Worm (Caenorhabditis elegans) whole organism, midembryonic: Measurements from ENCODE around the gene F17C11.26.

ENCODE experiments used
- T22C8.4 ChIP-seq: fragments of 200-800 bp; sonication (Bioruptor generic); IDR thresholded peaks from 2 replicates; pipeline ENCODE4 v1.3.6; 2022; ENCODE audit warnings: missing genetic modification characterization, missing compliant biosample characterization
- cog-1 ChIP-seq: sonication (generic microtip); optimal IDR thresholded peaks from 2 replicates; lab custom pipeline; 2016; ENCODE audit warnings: missing genetic modification characterization, missing compliant biosample characterization
- flt-1 ChIP-seq: fragments of 200-800 bp; sonication (Bioruptor generic); IDR thresholded peaks from 2 replicates; pipeline ENCODE4 v1.3.6; 2022; ENCODE audit warnings: missing genetic modification characterization, missing compliant biosample characterization
- klf-2 ChIP-seq: fragments of 200-800 bp; sonication (Bioruptor generic); conservative IDR thresholded peaks from 2 replicates; pipeline ENCODE4 v1.3.6; 2022; ENCODE audit warnings: missing genetic modification reagents, missing genetic modification characterization, missing compliant biosample characterization
- med-1 ChIP-seq: sonication (generic microtip); optimal IDR thresholded peaks from 2 replicates; lab custom pipeline; 2017; ENCODE audit warnings: missing genetic modification characterization, mild to moderate bottlenecking, missing compliant biosample characterization, antibody characterized with exemption, missing genetic modification reagents; ENCODE audit not compliant: insufficient read depth
- ref-1 ChIP-seq: fragments of 200-800 bp; sonication (Bioruptor generic); conservative IDR thresholded peaks from 2 replicates; pipeline ENCODE4 v1.3.6; 2022; ENCODE audit warnings: missing genetic modification reagents, missing genetic modification characterization, missing compliant biosample characterization
- tab-1 ChIP-seq: fragments of 200-800 bp; sonication (Bioruptor generic); IDR thresholded peaks from 2 replicates; pipeline ENCODE4 v1.3.6; 2022; ENCODE audit warnings: missing genetic modification characterization, missing compliant biosample characterization
- ztf-23 ChIP-seq: fragments of 200-800 bp; sonication (Bioruptor generic); IDR thresholded peaks from 2 replicates; pipeline ENCODE4 v1.3.6; 2022; ENCODE audit warnings: missing genetic modification reagents, missing genetic modification characterization, missing compliant biosample characterization
- ztf-29 ChIP-seq: fragments of 200-800 bp; sonication (Bioruptor generic); IDR thresholded peaks from 2 replicates; pipeline ENCODE4 v1.3.6; 2022; ENCODE audit warnings: missing genetic modification reagents, missing genetic modification characterization, missing compliant biosample characterization

The F17C11.26 gene

ce11 chrV:10903748-10904147 lies 37.5 kb upstream of the F17C11.26 start, which contains the start of gene F32D8.15:
Gene F32D8.15 (plus strand): TSS chrV:10904048.
- no peak for TF ChIP-seq ref-1
- TF ChIP-seq med-1 (GFP tag; lab: Kevin White, UChicago): no peak
- TF ChIP-seq klf-2: no peak

DNA sequence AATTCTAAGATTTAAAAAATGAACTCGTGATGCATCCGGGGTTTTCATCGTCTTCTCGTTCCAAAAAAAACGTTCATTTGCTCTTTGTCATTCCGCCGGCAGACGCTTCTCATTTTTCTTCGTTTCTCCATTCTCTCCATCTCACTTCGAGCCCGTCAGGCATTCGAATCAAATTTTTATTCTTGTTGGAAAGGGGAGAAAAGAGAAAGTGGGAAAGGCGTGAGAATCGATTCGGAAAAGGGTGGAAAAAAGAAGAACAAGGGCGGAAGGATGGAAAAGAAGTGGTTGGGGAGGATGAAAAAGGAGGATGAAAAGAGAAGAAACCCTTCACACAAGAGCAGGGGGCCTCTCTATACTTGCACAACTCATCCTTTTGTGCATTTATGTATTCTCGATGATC lies 36.5 kb upstream of the F17C11.26 start:
- TF ChIP-seq klf-2: no peak
- TF ChIP-seq flt-1 (GFP tag; lab: Robert Waterston, UW): no peak
- no peak for TF ChIP-seq ztf-29 (GFP tag; lab: Robert Waterston, UW)
- TF ChIP-seq cog-1 (tag; lab: Kevin White, UChicago): no peak
- no peak for TF ChIP-seq tab-1 (GFP tag; lab: Robert Waterston, UW)
- no peak for TF ChIP-seq T22C8.4 (GFP tag; lab: Robert Waterston, UW)
- no peak for TF ChIP-seq ztf-23 (GFP tag; lab: Robert Waterston, UW)
- TF ChIP-seq med-1 (GFP tag; lab: Kevin White, UChicago): no peak
- TF ChIP-seq ref-1: no peak

ce11 chrV:10909071-10909470 lies 32.2 kb upstream of the F17C11.26 start, which contains the start of gene zzz-1:
Gene zzz-1 (minus strand): TSS chrV:10909171.
- no peak for TF ChIP-seq T22C8.4 (GFP tag; lab: Robert Waterston, UW)

DNA sequence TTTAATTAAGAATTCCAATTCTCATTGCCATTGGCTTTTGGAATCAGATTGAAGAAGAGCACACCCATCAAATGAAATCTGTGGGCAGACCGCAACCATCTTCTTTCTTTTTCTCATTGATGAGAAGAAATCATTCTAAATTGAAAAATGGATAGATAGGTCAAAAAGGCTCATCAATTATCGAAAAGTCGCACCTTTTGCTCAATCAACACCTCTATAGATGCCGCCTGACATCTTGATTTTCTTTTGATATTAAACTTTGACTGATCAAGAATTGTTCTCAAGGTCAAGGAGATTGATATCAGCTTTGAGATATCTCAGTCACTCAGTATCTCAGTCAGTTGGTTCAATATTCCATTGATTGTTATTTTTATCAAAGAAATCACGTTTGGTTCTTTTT lies 31.3 kb upstream of the F17C11.26 start:
- no peak for TF ChIP-seq cog-1 (tag; lab: Kevin White, UChicago)
- TF ChIP-seq klf-2: no peak
- no peak for TF ChIP-seq ztf-23 (GFP tag; lab: Robert Waterston, UW)
- TF ChIP-seq T22C8.4 (GFP tag; lab: Robert Waterston, UW): no peak
- no peak for TF ChIP-seq flt-1 (GFP tag; lab: Robert Waterston, UW)
- TF ChIP-seq med-1 (GFP tag; lab: Kevin White, UChicago): no peak
- TF ChIP-seq ref-1: no peak
- no peak for TF ChIP-seq tab-1 (GFP tag; lab: Robert Waterston, UW)
- TF ChIP-seq ztf-29 (GFP tag; lab: Robert Waterston, UW): no peak

DNA sequence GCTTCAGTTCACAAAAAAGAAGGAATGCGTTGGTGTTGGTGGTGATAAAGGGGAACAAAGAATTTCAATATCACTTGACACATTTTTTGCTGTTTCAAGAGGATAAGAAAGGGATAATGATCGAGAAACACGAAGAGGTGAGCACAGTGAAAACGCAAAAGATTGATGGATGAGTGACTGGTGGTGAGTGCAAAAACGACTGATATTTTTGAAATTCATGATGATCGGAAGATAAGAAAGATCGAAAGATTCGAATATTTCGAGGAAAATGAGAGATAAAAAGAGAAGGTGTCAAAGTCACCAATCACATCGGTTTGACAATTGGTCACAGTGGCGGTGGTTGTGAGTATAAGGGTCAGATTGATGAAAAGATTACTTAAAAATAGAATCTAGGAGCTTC lies 25.3 kb upstream of the F17C11.26 start:
- TF ChIP-seq flt-1 (GFP tag; lab: Robert Waterston, UW): no peak

ce11 chrV:10918373-10918772 lies 22.9 kb upstream of the F17C11.26 start, which contains the start of gene F58B4.2:
Gene F58B4.2 (minus strand): TSS chrV:10918473.
- TF ChIP-seq tab-1 (GFP tag; lab: Robert Waterston, UW): no peak
- TF ChIP-seq ztf-23 (GFP tag; lab: Robert Waterston, UW): no peak
- no peak for TF ChIP-seq klf-2
- TF ChIP-seq med-1 (GFP tag; lab: Kevin White, UChicago): no peak
- TF ChIP-seq flt-1 (GFP tag; lab: Robert Waterston, UW): no peak
- TF ChIP-seq cog-1 (tag; lab: Kevin White, UChicago): no peak
- no peak for TF ChIP-seq T22C8.4 (GFP tag; lab: Robert Waterston, UW)
- TF ChIP-seq ztf-29 (GFP tag; lab: Robert Waterston, UW): no peak

ce11 chrV:10921747-10922146 lies 19.5 kb upstream of the F17C11.26 start, which contains the start of gene nas-31:
Gene nas-31 (minus strand): TSS chrV:10921847.
- TF ChIP-seq cog-1 (tag; lab: Kevin White, UChicago) (no peak), T22C8.4 (GFP tag; lab: Robert Waterston, UW) (no peak), tab-1 (GFP tag; lab: Robert Waterston, UW) (no peak), med-1 (GFP tag; lab: Kevin White, UChicago) (no peak), flt-1 (GFP tag; lab: Robert Waterston, UW) (no peak), ref-1 (no peak), ztf-23 (GFP tag; lab: Robert Waterston, UW) (no peak), ztf-29 (GFP tag; lab: Robert Waterston, UW) (no peak), klf-2 (no peak)

DNA sequence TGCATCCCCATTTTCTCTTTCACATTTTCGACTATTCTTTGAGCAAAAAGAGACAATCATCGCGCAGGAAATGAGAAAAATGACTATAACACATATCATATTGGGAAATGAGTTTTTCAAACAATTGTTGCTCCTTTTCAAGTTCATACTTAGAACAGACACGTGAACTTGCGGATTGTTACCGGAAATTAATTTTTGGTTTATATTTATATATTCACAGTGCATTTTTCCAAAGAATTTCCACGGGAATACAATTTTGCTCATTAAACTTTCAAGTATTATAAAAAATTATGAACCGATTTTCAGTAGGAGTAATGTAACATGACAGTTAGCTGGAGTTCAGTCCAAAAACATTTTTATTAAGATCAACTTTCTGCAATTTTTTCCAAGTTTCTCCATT lies 18.0 kb upstream of the F17C11.26 start, which contains the start of gene F58B4.7:
Gene F58B4.7, minus strand, starts transcription at position 101 of the 400 bp plus-strand sequence.
- TF ChIP-seq klf-2: no peak
- no peak for TF ChIP-seq ztf-29 (GFP tag; lab: Robert Waterston, UW)
- TF ChIP-seq cog-1 (tag; lab: Kevin White, UChicago): no peak
- no peak for TF ChIP-seq ztf-23 (GFP tag; lab: Robert Waterston, UW)
- no peak for TF ChIP-seq tab-1 (GFP tag; lab: Robert Waterston, UW)
- no peak for TF ChIP-seq flt-1 (GFP tag; lab: Robert Waterston, UW)

DNA sequence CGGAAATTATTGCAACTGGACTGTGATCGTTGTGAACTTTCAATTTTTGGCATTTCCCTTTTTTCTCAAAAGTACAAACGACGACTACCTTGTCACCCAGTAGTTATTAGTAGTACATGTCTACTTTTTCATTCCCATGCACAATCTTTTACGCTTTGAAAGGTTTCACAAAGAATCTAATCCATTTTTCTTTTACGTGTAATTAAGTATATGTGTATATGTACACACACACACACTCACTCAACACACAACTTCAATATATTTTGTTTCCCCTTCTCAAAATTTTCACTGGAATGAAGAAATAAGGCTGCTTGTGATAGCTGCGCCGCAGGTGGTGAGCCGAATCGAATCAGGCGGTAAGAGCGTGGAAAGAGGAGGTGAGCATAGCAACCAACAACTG lies 16.5 kb upstream of the F17C11.26 start, which contains the start of gene F58B4.6:
Gene F58B4.6, plus strand, starts transcription at position 301 of the 400 bp plus-strand sequence.
- TF ChIP-seq klf-2 (no peak), cog-1 (tag; lab: Kevin White, UChicago) (no peak), ref-1 (no peak), tab-1 (GFP tag; lab: Robert Waterston, UW) (no peak), ztf-29 (GFP tag; lab: Robert Waterston, UW) (no peak), flt-1 (GFP tag; lab: Robert Waterston, UW) (no peak), T22C8.4 (GFP tag; lab: Robert Waterston, UW) (no peak), ztf-23 (GFP tag; lab: Robert Waterston, UW) (no peak), med-1 (GFP tag; lab: Kevin White, UChicago) (no peak)

DNA sequence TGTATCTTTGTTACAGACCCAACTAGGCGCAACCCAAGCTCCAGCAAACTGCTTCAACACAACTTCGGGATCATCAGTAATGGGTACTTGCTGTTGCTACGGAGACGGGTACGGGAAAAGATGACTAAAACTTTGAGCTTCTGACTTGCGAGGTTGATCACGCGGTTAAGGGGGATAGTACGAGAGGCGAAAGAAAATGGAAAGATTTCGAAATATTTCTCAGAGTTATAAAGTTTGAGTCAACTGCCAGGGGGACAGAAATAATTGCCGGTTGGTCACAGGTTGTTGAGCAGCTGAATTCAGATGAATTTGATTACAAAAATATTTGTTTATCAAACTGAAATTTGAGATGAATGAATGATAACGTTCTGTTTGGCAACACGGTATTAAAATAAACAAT lies 15.6 kb upstream of the F17C11.26 start:
- no peak for TF ChIP-seq ztf-29 (GFP tag; lab: Robert Waterston, UW)
- TF ChIP-seq tab-1 (GFP tag; lab: Robert Waterston, UW): no peak
- TF ChIP-seq ztf-23 (GFP tag; lab: Robert Waterston, UW): no peak
- no peak for TF ChIP-seq klf-2
- TF ChIP-seq cog-1 (tag; lab: Kevin White, UChicago): no peak
- TF ChIP-seq ref-1: no peak
- no peak for TF ChIP-seq flt-1 (GFP tag; lab: Robert Waterston, UW)
- TF ChIP-seq med-1 (GFP tag; lab: Kevin White, UChicago): no peak
- no peak for TF ChIP-seq T22C8.4 (GFP tag; lab: Robert Waterston, UW)
